Worm (Caenorhabditis elegans) whole organism, young adult: ENCODE results near the gene unc-119.

Experiments used
- hlh-26 ChIP-seq: fragments of 200-800 bp; sonication (Bioruptor generic); conservative IDR thresholded peaks from 2 replicates; pipeline ENCODE4 v1.3.6; 2022; ENCODE audit warnings: missing genetic modification reagents, missing genetic modification characterization, missing compliant biosample characterization
- ztf-3 ChIP-seq: fragments of 200-800 bp; sonication (Bioruptor generic); optimal IDR thresholded peaks from 2 replicates; lab custom pipeline; 2018; ENCODE audit warnings: mild to moderate bottlenecking, missing genetic modification characterization, missing compliant biosample characterization

- TF ChIP-seq hlh-26 (GFP tag; lab: Robert Waterston, UW) (no peak), ztf-3 (GFP tag; lab: Kevin White, UChicago) (no peak)
Observed at ce11 chrIII:10906325-10906724, 3.9 kb downstream of the unc-119 start.
